Fruit fly (Drosophila melanogaster) whole organism, embryonic: Measurements from ENCODE around the gene mRpS35.

Source experiments
- Atf-2 ChIP-seq: fragments of 200-800 bp; sonication (Bioruptor generic); optimal IDR thresholded peaks from 2 replicates; lab custom pipeline; 2016; ENCODE audit warnings: missing biosample characterization, missing genetic modification characterization
- Blimp-1 ChIP-seq: fragments of 200-800 bp; sonication (Bioruptor generic); optimal IDR thresholded peaks from 3 replicates; lab custom pipeline; 2018; ENCODE audit warnings: missing biosample characterization, missing genetic modification characterization, mild to moderate bottlenecking, moderate library complexity, missing genetic modification reagents
- CG10274 ChIP-seq: fragments of 200-800 bp; sonication (Bioruptor generic); optimal IDR thresholded peaks from 3 replicates; lab custom pipeline; 2017; ENCODE audit warnings: missing biosample characterization, mild to moderate bottlenecking, missing genetic modification characterization
- CG11456 ChIP-seq: fragments of 200-800 bp; sonication (Bioruptor generic); IDR thresholded peaks from 3 replicates; pipeline ENCODE4 v1.3.6; 2022; ENCODE audit warnings: missing biosample characterization, missing genetic modification characterization
- CG12942 ChIP-seq: fragments of 200-800 bp; sonication (Bioruptor generic); optimal IDR thresholded peaks from 3 replicates; lab custom pipeline; 2016; ENCODE audit warnings: missing biosample characterization, missing genetic modification characterization
- CG14965 ChIP-seq: fragments of 200-800 bp; sonication (Bioruptor generic); optimal IDR thresholded peaks from 2 replicates; lab custom pipeline; 2016; ENCODE audit warnings: missing biosample characterization, missing genetic modification characterization, borderline replicate concordance
- CG1647 ChIP-seq: fragments of 200-800 bp; sonication (Bioruptor generic); optimal IDR thresholded peaks from 3 replicates; lab custom pipeline; 2016; ENCODE audit warnings: missing biosample characterization, missing genetic modification characterization
- CG16815 ChIP-seq: fragments of 200-800 bp; sonication (Bioruptor generic); optimal IDR thresholded peaks from 3 replicates; lab custom pipeline; 2017; ENCODE audit warnings: missing biosample characterization, mild to moderate bottlenecking, missing genetic modification characterization
- CG30020 ChIP-seq: fragments of 200-800 bp; optimal IDR thresholded peaks from 2 replicates; lab custom pipeline; 2019; ENCODE audit warnings: missing biosample characterization, mild to moderate bottlenecking, missing genetic modification characterization, moderate library complexity
- CG3407 ChIP-seq: fragments of 200-800 bp; sonication (Bioruptor generic); optimal IDR thresholded peaks from 2 replicates; lab custom pipeline; 2018; ENCODE audit warnings: missing biosample characterization, mild to moderate bottlenecking, missing genetic modification characterization
- CG4328 ChIP-seq: fragments of 200-800 bp; sonication (Bioruptor generic); optimal IDR thresholded peaks from 3 replicates; lab custom pipeline; 2017; ENCODE audit warnings: missing biosample characterization, missing genetic modification reagents, missing genetic modification characterization
- CG43689 ChIP-seq: fragments of 200-800 bp; sonication (Bioruptor generic); IDR thresholded peaks from 2 replicates; pipeline ENCODE4 v1.3.6; 2022; ENCODE audit warnings: missing biosample characterization, missing genetic modification characterization
- CG4820 ChIP-seq: fragments of 200-800 bp; sonication (Bioruptor generic); optimal IDR thresholded peaks from 3 replicates; lab custom pipeline; 2016; ENCODE audit warnings: missing biosample characterization, missing genetic modification characterization
- CG6654 ChIP-seq: fragments of 200-800 bp; sonication (Bioruptor generic); optimal IDR thresholded peaks from 2 replicates; lab custom pipeline; 2017; ENCODE audit warnings: missing biosample characterization, mild to moderate bottlenecking, missing genetic modification characterization
- CG6791 ChIP-seq: fragments of 200-800 bp; sonication (Bioruptor generic); IDR thresholded peaks from 3 replicates; pipeline ENCODE4 v1.3.6; 2022; ENCODE audit warnings: missing biosample characterization, missing genetic modification characterization; ENCODE audit not compliant: partially characterized antibody
- CG6854 ChIP-seq: fragments of 200-800 bp; sonication (Bioruptor generic); optimal IDR thresholded peaks from 3 replicates; lab custom pipeline; 2017; ENCODE audit warnings: missing biosample characterization, mild to moderate bottlenecking, missing genetic modification characterization
- Ets97D ChIP-seq: fragments of 200-800 bp; sonication (Bioruptor generic); optimal IDR thresholded peaks from 3 replicates; lab custom pipeline; 2016; ENCODE audit warnings: missing biosample characterization, missing genetic modification characterization
- Fer2 ChIP-seq: fragments of 200-800 bp; sonication (Bioruptor generic); optimal IDR thresholded peaks from 2 replicates; lab custom pipeline; 2018; ENCODE audit warnings: missing biosample characterization, mild to moderate bottlenecking, missing genetic modification characterization, moderate library complexity
- GATAe ChIP-seq: fragments of 200-800 bp; sonication (Bioruptor generic); conservative IDR thresholded peaks from 2 replicates; pipeline ENCODE4 v1.3.6; 2022; ENCODE audit warnings: missing biosample characterization, missing genetic modification characterization
- HLH3B ChIP-seq: fragments of 200-800 bp; sonication (Bioruptor generic); IDR thresholded peaks from 2 replicates; pipeline ENCODE4 v1.3.6; 2022; ENCODE audit warnings: missing biosample characterization, missing genetic modification characterization
- MBD-R2 ChIP-seq: fragments of 200-800 bp; sonication (Bioruptor generic); IDR thresholded peaks from 2 replicates; pipeline ENCODE4 v1.3.6; 2022; ENCODE audit warnings: missing biosample characterization, missing genetic modification characterization
- Mad ChIP-seq: fragments of 200-800 bp; sonication (Bioruptor generic); optimal IDR thresholded peaks from 2 replicates; lab custom pipeline; 2016; ENCODE audit warnings: missing biosample characterization, missing genetic modification characterization
- PHDP ChIP-seq: fragments of 200-800 bp; sonication (Bioruptor generic); optimal IDR thresholded peaks from 3 replicates; lab custom pipeline; 2018; ENCODE audit warnings: missing biosample characterization, mild to moderate bottlenecking, missing genetic modification characterization, moderate library complexity
- Ptx1 ChIP-seq: fragments of 200-800 bp; sonication (Bioruptor generic); IDR thresholded peaks from 2 replicates; pipeline ENCODE4 v1.3.6; 2022; ENCODE audit warnings: missing biosample characterization, missing genetic modification characterization
- Rfx ChIP-seq: fragments of 200-800 bp; sonication (Bioruptor generic); IDR thresholded peaks from 2 replicates; pipeline ENCODE4 v1.3.6; 2022; ENCODE audit warnings: missing biosample characterization, missing genetic modification characterization
- Six4 ChIP-seq: fragments of 200-800 bp; sonication (Bioruptor generic); optimal IDR thresholded peaks from 2 replicates; lab custom pipeline; 2016; ENCODE audit warnings: missing biosample characterization, missing genetic modification characterization
- Taf1 ChIP-seq: fragments of 200-800 bp; sonication (Bioruptor generic); IDR thresholded peaks from 2 replicates; pipeline ENCODE4 v1.3.6; 2022; ENCODE audit warnings: missing biosample characterization, missing genetic modification characterization
- Vsx1 ChIP-seq: fragments of 200-800 bp; sonication (Bioruptor generic); optimal IDR thresholded peaks from 2 replicates; lab custom pipeline; 2017; ENCODE audit warnings: missing biosample characterization, mild to moderate bottlenecking, missing genetic modification characterization, missing genetic modification reagents
- abd-A ChIP-seq: fragments of 200-800 bp; sonication (Bioruptor generic); optimal IDR thresholded peaks from 3 replicates; lab custom pipeline; 2019; ENCODE audit warnings: missing biosample characterization, mild to moderate bottlenecking, missing genetic modification characterization, moderate library complexity
- ash1 ChIP-seq: fragments of 200-800 bp; sonication (Bioruptor generic); optimal IDR thresholded peaks from 2 replicates; lab custom pipeline; 2018; ENCODE audit warnings: missing biosample characterization, mild to moderate bottlenecking, missing genetic modification characterization
- chn ChIP-seq: fragments of 200-800 bp; sonication (Bioruptor generic); optimal IDR thresholded peaks from 2 replicates; lab custom pipeline; 2016; ENCODE audit warnings: missing biosample characterization, missing genetic modification characterization
- dysf ChIP-seq: fragments of 200-800 bp; sonication (Bioruptor generic); IDR thresholded peaks from 3 replicates; pipeline ENCODE4 v1.3.6; 2022; ENCODE audit warnings: missing biosample characterization, missing genetic modification characterization
- eve ChIP-seq, 2 experiments: fragments of >200 bp; optimal IDR thresholded peaks; 2 replicates each; lab custom pipeline; 2017; ENCODE audit warnings: missing biosample characterization in 2 of 2, missing genetic modification characterization in 2 of 2
- eyg ChIP-seq: fragments of 200-800 bp; sonication (Bioruptor generic); optimal IDR thresholded peaks from 3 replicates; lab custom pipeline; 2016; ENCODE audit warnings: missing biosample characterization, missing genetic modification characterization
- fd64A ChIP-seq: fragments of 200-800 bp; sonication (Bioruptor generic); optimal IDR thresholded peaks from 3 replicates; lab custom pipeline; 2018; ENCODE audit warnings: missing biosample characterization, mild to moderate bottlenecking, missing genetic modification characterization
- gcm ChIP-seq: fragments of 200-800 bp; sonication (Bioruptor generic); optimal IDR thresholded peaks from 2 replicates; lab custom pipeline; 2019; ENCODE audit warnings: missing biosample characterization, mild to moderate bottlenecking, missing genetic modification characterization, moderate library complexity
- gfzf ChIP-seq: fragments of 200-800 bp; sonication (Bioruptor generic); optimal IDR thresholded peaks from 2 replicates; lab custom pipeline; 2016; ENCODE audit warnings: missing biosample characterization, mild to moderate bottlenecking, missing genetic modification characterization, moderate library complexity
- gsb ChIP-seq: fragments of 200-800 bp; sonication (Bioruptor generic); IDR thresholded peaks from 2 replicates; pipeline ENCODE4 v1.3.6; 2022; ENCODE audit warnings: missing biosample characterization, missing genetic modification characterization
- hkb ChIP-seq, 2 experiments: fragments of 200-800 bp in 1 of 2; fragments of >200 bp in 1 of 2; sonication (Bioruptor generic) in 1 of 2; IDR thresholded peaks in 1 of 2; optimal IDR thresholded peaks in 1 of 2; 2 replicates each; pipeline versions ENCODE4 v1.3.6 to Lab custom; 2017 to 2022; ENCODE audit warnings: missing biosample characterization in 1 of 2, missing genetic modification characterization in 1 of 2
- insv ChIP-seq, 2 experiments: fragments of 200-800 bp; sonication (Bioruptor generic); optimal IDR thresholded peaks; 3 replicates each; lab custom pipeline; 2016 to 2018; ENCODE audit warnings: missing biosample characterization in 2 of 2, missing genetic modification characterization in 2 of 2
- kah ChIP-seq: fragments of 200-800 bp; sonication (Bioruptor generic); optimal IDR thresholded peaks from 2 replicates; lab custom pipeline; 2018; ENCODE audit warnings: missing biosample characterization, mild to moderate bottlenecking, missing genetic modification characterization
- lab ChIP-seq: fragments of 200-800 bp; sonication (Bioruptor generic); optimal IDR thresholded peaks from 3 replicates; lab custom pipeline; 2017; ENCODE audit warnings: missing biosample characterization, missing genetic modification characterization, mild to moderate bottlenecking, moderate library complexity, missing genetic modification reagents
- pan ChIP-seq, 4 experiments: fragments of >200 bp in 3 of 4; fragments of 200-800 bp in 1 of 4; sonication (Bioruptor generic) in 1 of 4; optimal IDR thresholded peaks in 3 of 4; IDR thresholded peaks in 1 of 4; 2 replicates each; pipeline versions ENCODE4 v1.3.6 to Lab custom; 2017 to 2022; ENCODE audit warnings: missing biosample characterization in 2 of 4, missing genetic modification characterization in 2 of 4, mixed read lengths in 1 of 4
- phol ChIP-seq: fragments of 200-800 bp; sonication (Bioruptor generic); optimal IDR thresholded peaks from 3 replicates; lab custom pipeline; 2018; ENCODE audit warnings: missing biosample characterization, mild to moderate bottlenecking, missing genetic modification characterization, moderate library complexity
- pzg ChIP-seq: fragments of 200-800 bp; sonication (Bioruptor generic); optimal IDR thresholded peaks from 3 replicates; lab custom pipeline; 2018; ENCODE audit warnings: missing biosample characterization, mild to moderate bottlenecking, missing genetic modification characterization, moderate library complexity
- salm ChIP-seq: fragments of 200-800 bp; sonication (Bioruptor generic); optimal IDR thresholded peaks from 2 replicates; lab custom pipeline; 2018; ENCODE audit warnings: missing biosample characterization, mild to moderate bottlenecking, missing genetic modification characterization
- sens ChIP-seq: fragments of 200-800 bp; sonication (Bioruptor generic); peaks from one replicate; lab custom pipeline; 2016; ENCODE audit warnings: missing biosample characterization, missing genetic modification characterization
- sim ChIP-seq: fragments of 200-800 bp; sonication (Bioruptor generic); IDR thresholded peaks from 2 replicates; pipeline ENCODE4 v1.3.6; 2022; ENCODE audit warnings: missing biosample characterization, missing genetic modification characterization
- ssp ChIP-seq: fragments of 200-800 bp; sonication (Bioruptor generic); IDR thresholded peaks from 2 replicates; pipeline ENCODE4 v1.3.6; 2022; ENCODE audit warnings: missing biosample characterization, missing genetic modification characterization
- vvl ChIP-seq: fragments of 200-800 bp; sonication (Bioruptor generic); IDR thresholded peaks from 2 replicates; pipeline ENCODE4 v1.3.6; 2022; ENCODE audit warnings: missing biosample characterization, missing genetic modification characterization

Gene mRpS35

DNA sequence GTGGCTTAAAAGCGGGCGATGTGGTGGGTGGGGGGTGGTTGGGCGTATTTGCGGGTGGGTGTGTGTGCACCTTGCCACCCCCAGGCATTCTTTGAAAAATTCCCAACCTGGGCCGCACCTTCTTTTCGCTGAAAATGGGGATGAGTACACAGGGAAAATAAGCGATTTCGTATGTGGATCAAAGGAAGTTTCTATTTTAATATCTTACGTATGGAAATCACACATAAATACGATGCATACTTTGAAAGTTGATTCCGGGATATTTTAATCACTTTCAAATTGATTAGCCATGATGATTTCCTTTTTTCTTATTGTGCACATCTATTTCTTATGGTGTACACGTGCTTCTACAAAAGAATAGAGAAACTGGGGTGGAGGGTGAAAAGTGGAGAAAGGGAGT is 44.7 kb downstream of the mRpS35 start (continued):
- TF ChIP-seq CG12942 (peak; percentile 7), Ptx1 (GFP tag; lab: Robert Waterston, UW) (peak; percentile 52; the same call in 1 of the 2 replicates), Vsx1 (no peak), ash1 (GFP tag; lab: Kevin White, UChicago) (no peak), Atf-2 (no peak), chn (GFP tag; lab: Kevin White, UChicago) (peak; percentile 29), Ets97D (GFP tag; lab: Kevin White, UChicago) (no peak), CG10274 (GFP tag; lab: Kevin White, UChicago) (no peak), HLH3B (GFP tag; lab: Robert Waterston, UW) (no peak), gfzf (GFP tag; lab: Kevin White, UChicago) (no peak), pzg (no peak), eve (GFP tag; optimal IDR thresholded peaks at IDR 0.05; lab: Kevin White, UChicago) (peak in 1 of 2 experiments; percentile 84), Rfx (GFP tag; lab: Robert Waterston, UW) (peak; percentile 45), CG43689 (GFP tag; lab: Robert Waterston, UW) (no peak), Six4 (peak; percentile 15), CG4328 (GFP tag; lab: Kevin White, UChicago) (peak; percentile 40), CG16815 (GFP tag; lab: Kevin White, UChicago) (no peak), CG6854 (GFP tag; lab: Kevin White, UChicago) (peak; percentile 24), CG4820 (GFP tag; lab: Kevin White, UChicago) (peak; percentile 34), kah (peak; percentile 22), vvl (GFP tag; lab: Robert Waterston, UW) (peak; percentile 58), CG11456 (GFP tag; lab: Robert Waterston, UW) (no peak), abd-A (tag; lab: Kevin White, UChicago) (peak; percentile 48), sens (GFP tag; lab: Kevin White, UChicago) (peak; percentile 89), sim (GFP tag; lab: Robert Waterston, UW) (no peak), gcm (GFP tag; lab: Kevin White, UChicago) (peak; percentile 42), Blimp-1 (GFP tag; lab: Kevin White, UChicago) (peak; percentile 69), pan (optimal IDR thresholded peaks at IDR 0.05; lab: Kevin White, UChicago) (no peak), pan (GFP tag; optimal IDR thresholded peaks at IDR 0.05 in 1 of 2, IDR thresholded peaks at IDR 0.05 in 1 of 2) (peak in 1 of 2 experiments; percentile 47), Mad (no peak), CG30020 (tag; lab: Kevin White, UChicago) (no peak), salm (peak; percentile 28), CG6654 (GFP tag; lab: Kevin White, UChicago) (no peak), hkb (optimal IDR thresholded peaks at IDR 0.05; lab: Kevin White, UChicago) (no peak), hkb (GFP tag; IDR thresholded peaks at IDR 0.05; lab: Robert Waterston, UW) (peak; percentile 69), fd64A (GFP tag; lab: Kevin White, UChicago) (peak; percentile 15), GATAe (no peak), MBD-R2 (GFP tag; lab: Robert Waterston, UW) (peak; percentile 19; the same call in 1 of the 2 replicates), CG3407 (GFP tag; lab: Kevin White, UChicago) (peak; percentile 46), dysf (GFP tag; lab: Robert Waterston, UW) (peak; percentile 65), CG1647 (GFP tag; lab: Kevin White, UChicago) (no peak), CG6791 (GFP tag; lab: Robert Waterston, UW) (no peak), Fer2 (tag; lab: Kevin White, UChicago) (no peak), eyg (no peak), Taf1 (GFP tag; lab: Robert Waterston, UW) (no peak), phol (tag; lab: Kevin White, UChicago) (peak; percentile 55), insv (GFP tag; optimal IDR thresholded peaks at IDR 0.05; lab: Kevin White, UChicago) (no peak), gsb (GFP tag; lab: Robert Waterston, UW) (no peak), CG14965 (GFP tag; lab: Kevin White, UChicago) (no peak), lab (GFP tag; lab: Kevin White, UChicago) (peak; percentile 84), PHDP (tag; lab: Kevin White, UChicago) (peak; percentile 72), ssp (GFP tag; lab: Robert Waterston, UW) (no peak)
